Worm (Caenorhabditis elegans): ENCODE measurements around the gene sdz-36.

The sdz-36 gene

DNA sequence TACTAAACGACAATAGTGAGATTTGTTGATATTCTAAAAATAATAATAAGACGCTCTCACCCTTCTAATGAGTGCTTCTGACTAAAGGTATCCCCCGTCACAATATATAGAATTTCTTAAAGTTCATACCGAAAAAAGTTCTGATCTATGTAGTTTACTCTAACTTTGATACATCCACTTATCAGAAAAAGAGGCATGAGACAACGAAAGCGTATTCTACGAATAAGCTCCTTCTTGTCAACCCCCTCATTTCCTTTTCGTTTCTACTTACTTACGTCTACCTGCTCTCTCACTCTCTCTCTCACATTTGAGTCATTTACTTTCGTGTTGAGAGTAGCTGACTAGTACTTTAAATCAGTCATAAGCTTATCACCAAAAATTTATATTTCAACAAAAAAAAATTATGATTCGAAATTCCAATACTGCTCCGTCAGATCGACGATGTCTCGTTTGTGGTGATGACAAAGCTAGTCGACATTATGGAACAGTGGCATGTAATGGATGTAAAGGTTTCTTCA is 34.8 kb downstream of the sdz-36 start (continued):
- TF ChIP-seq unc-30 (tag; optimal IDR thresholded peaks at IDR 0.05) (no peak), efl-1 (optimal IDR thresholded peaks at IDR 0.05) (no peak), efl-1 (GFP tag; optimal IDR thresholded peaks at IDR 0.05 in 1 of 2) (no peak), sptf-1 (tag; optimal IDR thresholded peaks at IDR 0.05) (no peak)

DNA sequence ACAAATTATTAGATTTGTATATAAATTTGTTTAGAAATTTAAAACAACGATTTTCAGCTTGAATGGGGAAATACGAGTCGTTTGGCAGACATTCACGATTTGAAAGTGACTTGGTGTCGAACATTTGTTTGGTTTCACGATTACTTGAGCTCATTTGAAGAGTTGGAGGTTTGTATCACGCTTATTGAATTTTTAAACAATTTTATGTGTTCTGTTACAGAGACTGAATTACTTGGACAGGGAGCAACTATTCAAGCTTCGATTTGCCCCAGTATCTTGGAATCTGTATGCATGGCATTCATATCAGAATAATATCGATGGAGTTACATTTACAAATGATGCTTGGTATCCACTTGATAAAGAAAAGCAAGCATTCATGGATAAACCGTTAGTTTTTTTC is 36.5 kb downstream of the sdz-36 start:
- TF ChIP-seq ceh-63 (GFP tag; optimal IDR thresholded peaks at IDR 0.05) (no peak), unc-130 (tag; optimal IDR thresholded peaks at IDR 0.05) (no peak), unc-98 (GFP tag; IDR thresholded peaks at IDR 0.05) (no peak), pax-3 (tag; optimal IDR thresholded peaks at IDR 0.05) (no peak), C34B4.2 (tag; optimal IDR thresholded peaks at IDR 0.05) (no peak), pqm-1 (tag; optimal IDR thresholded peaks at IDR 0.05) (no peak), sptf-1 (tag; optimal IDR thresholded peaks at IDR 0.05) (no peak), dpl-1 (GFP tag; optimal IDR thresholded peaks at IDR 0.05) (no peak)

DNA sequence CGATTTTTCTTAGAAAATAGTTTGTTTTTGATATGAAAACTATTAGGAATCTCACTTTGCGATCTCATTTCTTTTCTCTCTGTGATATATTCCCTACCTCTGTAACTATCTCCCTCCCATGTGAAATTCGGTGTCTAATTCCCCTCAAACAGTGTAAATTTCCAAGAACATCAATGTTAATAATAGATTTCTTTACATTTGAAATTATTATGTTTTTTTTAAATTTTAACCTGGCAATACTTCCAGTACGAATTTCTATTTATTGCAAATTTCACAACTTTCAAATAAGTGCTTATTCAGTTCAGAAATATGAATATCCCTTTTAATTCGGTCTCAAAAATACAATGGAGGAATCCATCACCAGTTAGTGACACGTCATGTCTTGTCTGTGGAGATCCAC is 37.6 kb downstream of the sdz-36 start, which contains the start of gene nhr-100:
Gene nhr-100, plus strand, starts transcription at position 301 of the 400 bp plus-strand sequence.
- TF ChIP-seq lin-39 (tag; optimal IDR thresholded peaks at IDR 0.05) (no peak), snu-23 (GFP tag; optimal IDR thresholded peaks at IDR 0.05) (no peak), lir-3 (tag; optimal IDR thresholded peaks at IDR 0.05; ENCODE audit: poor library complexity) (no peak), hpl-2 (GFP tag; optimal IDR thresholded peaks at IDR 0.05) (no peak), C04F5.9 (tag; optimal IDR thresholded peaks at IDR 0.05) (no peak), nhr-237 (tag; optimal IDR thresholded peaks at IDR 0.05) (no peak), ceh-8 (GFP tag; optimal IDR thresholded peaks at IDR 0.05) (no peak), snpc-4 (tag; optimal IDR thresholded peaks at IDR 0.05) (no peak), ztf-4 (tag; optimal IDR thresholded peaks at IDR 0.05) (no peak), ceh-88 (GFP tag; IDR thresholded peaks at IDR 0.05) (no peak), hlh-17 (GFP tag; optimal IDR thresholded peaks at IDR 0.05; ENCODE audit: borderline replicate concordance) (no peak), aly-2 (tag; optimal IDR thresholded peaks at IDR 0.05) (no peak), Y116A8C.19 (tag; optimal IDR thresholded peaks at IDR 0.05; ENCODE audit: borderline replicate concordance) (no peak)

DNA sequence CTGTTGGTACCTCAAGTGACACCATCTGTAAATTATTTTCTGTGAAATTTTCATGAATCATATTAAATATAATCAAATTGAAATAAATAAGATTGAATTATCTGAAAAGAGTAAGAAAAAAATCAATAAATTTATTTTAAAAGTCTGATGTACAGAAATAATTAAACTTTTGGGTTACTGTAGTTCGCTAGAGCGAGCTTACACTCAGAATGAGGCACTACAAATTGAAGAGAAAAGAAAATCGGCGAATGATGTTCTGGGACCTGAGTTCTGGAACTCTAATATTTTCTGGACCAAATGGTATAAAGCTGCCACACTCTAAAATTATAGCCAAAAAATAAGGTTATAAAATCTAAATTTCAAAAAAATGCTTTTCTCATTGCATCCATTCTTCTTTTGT is 43.2 kb downstream of the sdz-36 start:
- TF ChIP-seq lin-13 (GFP tag; optimal IDR thresholded peaks at IDR 0.05): no peak
- TF ChIP-seq C04F5.9 (tag; optimal IDR thresholded peaks at IDR 0.05): no peak
- no peak for TF ChIP-seq ama-1 (optimal IDR thresholded peaks at IDR 0.05)
- no peak for TF ChIP-seq zag-1 (tag; optimal IDR thresholded peaks at IDR 0.05)
- no peak for TF ChIP-seq ceh-8 (GFP tag; optimal IDR thresholded peaks at IDR 0.05)
- no peak for TF ChIP-seq sox-4 (tag; optimal IDR thresholded peaks at IDR 0.05)
- TF ChIP-seq skn-1 (tag; optimal IDR thresholded peaks at IDR 0.05): no peak
- no peak for TF ChIP-seq mdl-1 (tag; optimal IDR thresholded peaks at IDR 0.05)
- no peak for TF ChIP-seq lin-35 (GFP tag; optimal IDR thresholded peaks at IDR 0.05)
- TF ChIP-seq ceh-82 (tag; optimal IDR thresholded peaks at IDR 0.05): no peak
- no peak for TF ChIP-seq sptf-1 (tag; optimal IDR thresholded peaks at IDR 0.05)
- TF ChIP-seq nhr-11 (tag; optimal IDR thresholded peaks at IDR 0.05): no peak
- TF ChIP-seq irx-1 (tag; optimal IDR thresholded peaks at IDR 0.05): no peak
- no peak for TF ChIP-seq elt-3 (tag; optimal IDR thresholded peaks at IDR 0.05)
- no peak for TF ChIP-seq F16B12.6 (tag; optimal IDR thresholded peaks at IDR 0.05)
- TF ChIP-seq lin-39 (tag; optimal IDR thresholded peaks at IDR 0.05): no peak

DNA sequence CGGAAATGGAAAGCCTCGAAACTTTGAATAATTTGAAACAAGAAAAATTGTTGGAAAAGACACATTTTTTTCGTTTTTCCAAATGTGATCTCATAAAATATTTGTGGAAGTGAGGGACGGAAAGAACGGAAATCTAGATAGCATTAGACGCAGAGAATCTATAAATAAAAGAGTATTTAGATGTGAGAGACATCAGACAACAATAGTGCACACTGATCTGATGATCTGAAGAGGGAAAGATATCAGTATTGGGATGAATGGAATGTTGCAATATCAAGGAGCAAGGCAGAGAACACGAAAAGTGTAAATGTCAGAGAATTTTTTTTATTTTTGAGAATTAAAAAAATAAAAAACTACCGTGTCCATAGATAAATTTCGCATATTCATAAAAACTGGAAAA is 44.1 kb downstream of the sdz-36 start:
- TF ChIP-seq nhr-90 (tag; optimal IDR thresholded peaks at IDR 0.05; ENCODE audit: poor library complexity): no peak
- TF ChIP-seq tlp-1 (tag; optimal IDR thresholded peaks at IDR 0.05): no peak
- TF ChIP-seq rnt-1 (tag; optimal IDR thresholded peaks at IDR 0.05): peak; percentile 10
- TF ChIP-seq nhr-77 (tag; optimal IDR thresholded peaks at IDR 0.05): no peak
- peak; percentile 1 for TF ChIP-seq nhr-71 (tag; optimal IDR thresholded peaks at IDR 0.05)
- no peak for TF ChIP-seq snpc-4 (tag; optimal IDR thresholded peaks at IDR 0.05)
- no peak for TF ChIP-seq grh-1 (GFP tag; IDR thresholded peaks at IDR 0.05)
- peak in 1 of 2 experiments; percentile 14 for TF ChIP-seq lsy-2 (tag; optimal IDR thresholded peaks at IDR 0.05)
- TF ChIP-seq efl-3 (GFP tag; optimal IDR thresholded peaks at IDR 0.05): no peak
- peak in 1 of 2 experiments; percentile 17 for TF ChIP-seq efl-1 (optimal IDR thresholded peaks at IDR 0.05)
- no peak for TF ChIP-seq efl-1 (GFP tag; optimal IDR thresholded peaks at IDR 0.05 in 1 of 2)
- TF ChIP-seq egl-27 (tag; optimal IDR thresholded peaks at IDR 0.05): no peak
- TF ChIP-seq mep-1 (tag; optimal IDR thresholded peaks at IDR 0.05): peak; percentile 1
- TF ChIP-seq lin-14 (GFP tag; optimal IDR thresholded peaks at IDR 0.05): peak; percentile 50
- no peak for TF ChIP-seq C16A3.4 (tag; optimal IDR thresholded peaks at IDR 0.05)

All from whole organism, L1 larva.